Fruit fly (Drosophila melanogaster): ENCODE data around the gene CG2278.

DNA sequence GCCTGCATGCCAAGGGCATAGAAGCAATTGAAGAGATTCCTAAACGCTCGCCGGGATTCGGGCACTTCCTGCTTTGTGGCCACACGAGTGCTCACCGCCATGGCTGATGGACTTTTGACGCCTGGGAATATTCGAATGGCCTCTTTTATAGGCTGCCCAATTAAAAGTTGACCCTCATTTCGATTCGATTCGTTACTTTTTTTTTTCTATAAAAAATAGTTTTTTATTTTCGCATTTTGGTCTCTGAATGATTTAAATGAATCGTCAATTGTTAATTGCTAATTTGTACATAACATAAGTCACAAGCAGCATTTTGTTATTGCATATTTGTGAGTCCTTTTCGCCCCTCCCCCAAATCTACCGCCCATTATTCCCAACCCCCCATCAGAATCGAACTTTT, 4.5 kb downstream of the CG2278 start, which contains the start of gene Or7a:
- TF ChIP-seq CG34406 (GFP tag; optimal IDR thresholded peaks at IDR 0.05) (no peak), Sox15 (GFP tag; optimal IDR thresholded peaks at IDR 0.05) (no peak), Ets96B (tag; optimal IDR thresholded peaks at IDR 0.05) (no peak), Hr38 (GFP tag; optimal IDR thresholded peaks at IDR 0.05) (no peak), CG16779 (tag; optimal IDR thresholded peaks at IDR 0.05) (no peak), Lpt (GFP tag; optimal IDR thresholded peaks at IDR 0.05) (no peak), Blimp-1 (GFP tag; optimal IDR thresholded peaks at IDR 0.05) (no peak), CG6808 (GFP tag; optimal IDR thresholded peaks at IDR 0.05) (no peak), CG9139 (GFP tag; optimal IDR thresholded peaks at IDR 0.05) (no peak), CG11294 (GFP tag; IDR thresholded peaks at IDR 0.05) (no peak)
